Fruit fly (Drosophila melanogaster): ENCODE data around the gene hb.

Gene hb

DNA sequence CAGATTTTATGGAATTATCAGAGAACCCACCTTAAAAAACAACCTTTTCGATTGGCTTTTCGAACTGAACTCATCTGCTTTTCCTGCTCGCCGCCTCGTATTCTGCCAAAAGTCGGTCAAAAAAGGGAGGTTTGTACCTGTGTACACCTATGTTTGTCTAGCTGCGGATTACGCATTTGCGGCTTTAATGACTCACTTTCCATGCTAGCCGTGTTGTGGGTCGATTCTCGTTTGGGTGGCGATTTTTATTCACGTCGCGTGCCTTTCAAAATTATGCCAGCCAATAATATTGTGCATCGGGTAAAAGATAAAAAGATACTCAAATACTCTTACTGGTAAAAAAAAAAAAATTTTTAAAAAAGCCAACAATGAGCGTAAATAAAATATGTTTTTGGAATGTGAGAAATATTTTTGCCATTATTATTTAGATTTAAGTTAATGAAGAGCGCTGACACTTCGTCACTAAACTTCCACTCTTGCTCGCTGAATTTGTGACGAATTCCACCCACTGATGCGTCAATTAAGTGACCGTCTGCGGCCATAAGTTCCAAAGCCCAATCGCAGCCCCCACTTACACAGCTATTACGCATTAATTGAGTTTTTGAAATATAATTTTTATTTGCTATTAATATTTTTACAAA, 51.9 kb downstream of the hb start, which contains the start of gene Cyp313b1 (continued):
- TF ChIP-seq Nf-YB (GFP tag; optimal IDR thresholded peaks at IDR 0.05), result no peak
- TF ChIP-seq ham (GFP tag; IDR thresholded peaks at IDR 0.05), result no peak
- TF ChIP-seq ems (GFP tag; optimal IDR thresholded peaks at IDR 0.05), result no peak
- no peak for TF ChIP-seq jigr1 (GFP tag; IDR thresholded peaks at IDR 0.05)
- peak; percentile 55 for TF ChIP-seq Med (GFP tag)
- no peak for TF ChIP-seq CG4328 (GFP tag; optimal IDR thresholded peaks at IDR 0.05)
- TF ChIP-seq CG13894 (tag; optimal IDR thresholded peaks at IDR 0.05), result peak; percentile 38
- TF ChIP-seq Meics (GFP tag; optimal IDR thresholded peaks at IDR 0.05), result peak; percentile 89
- TF ChIP-seq Atf-2 (GFP tag; optimal IDR thresholded peaks at IDR 0.05), result no peak
- TF ChIP-seq chn (GFP tag; optimal IDR thresholded peaks at IDR 0.05), result no peak
- no peak for TF ChIP-seq sisA (GFP tag; IDR thresholded peaks at IDR 0.05)
- TF ChIP-seq gem (tag; optimal IDR thresholded peaks at IDR 0.05), result peak; percentile 21
- TF ChIP-seq ranshi (GFP tag; IDR thresholded peaks at IDR 0.05), result no peak
- TF ChIP-seq kni (GFP tag; optimal IDR thresholded peaks at IDR 0.05), result peak; percentile 18
- TF ChIP-seq CG31441 (GFP tag; IDR thresholded peaks at IDR 0.05), result no peak
- no peak for TF ChIP-seq fu2 (GFP tag; optimal IDR thresholded peaks at IDR 0.05)
- peak; percentile 5 for TF ChIP-seq az2 (GFP tag; optimal IDR thresholded peaks at IDR 0.05)
- 0 out of 2 replicates have a peak, but pooled peaks have one; percentile 17 for TF ChIP-seq Rx (GFP tag; IDR thresholded peaks at IDR 0.05)
- TF ChIP-seq CG4820 (GFP tag; optimal IDR thresholded peaks at IDR 0.05), result no peak
- no peak for TF ChIP-seq gt (GFP tag; IDR thresholded peaks at IDR 0.05)
- TF ChIP-seq Usf (GFP tag; optimal IDR thresholded peaks at IDR 0.05), result no peak
- TF ChIP-seq tgo (GFP tag; IDR thresholded peaks at IDR 0.05), result peak; percentile 21; the same call in 1 of the 3 replicates
- TF ChIP-seq Sox100B (GFP tag; optimal IDR thresholded peaks at IDR 0.05), result no peak
- TF ChIP-seq chif (GFP tag; optimal IDR thresholded peaks at IDR 0.05), result no peak
- no peak for TF ChIP-seq CG10979 (tag; optimal IDR thresholded peaks at IDR 0.05)
- TF ChIP-seq CG30403 (GFP tag; optimal IDR thresholded peaks at IDR 0.05), result peak; percentile 1
- TF ChIP-seq B-H2 (GFP tag; optimal IDR thresholded peaks at IDR 0.05), result no peak
- no peak for TF ChIP-seq NC2α (GFP tag; optimal IDR thresholded peaks at IDR 0.05)
- peak; percentile 7 for TF ChIP-seq CG2678 (tag; optimal IDR thresholded peaks at IDR 0.05)
- TF ChIP-seq chinmo (GFP tag; IDR thresholded peaks at IDR 0.05; ENCODE audit: partially characterized antibody), result 0 out of 4 replicates have a peak, but pooled peaks have one; percentile 46
- TF ChIP-seq CG14710 (tag; optimal IDR thresholded peaks at IDR 0.05), result no peak
- no peak for TF ChIP-seq bab2 (GFP tag; optimal IDR thresholded peaks at IDR 0.05)
- no peak for TF ChIP-seq CG6813 (GFP tag; optimal IDR thresholded peaks at IDR 0.05)
- TF ChIP-seq CrebB (tag; optimal IDR thresholded peaks at IDR 0.05), result no peak
- TF ChIP-seq Dip2 (GFP tag; IDR thresholded peaks at IDR 0.05), result no peak
- no peak for TF ChIP-seq nau (GFP tag; optimal IDR thresholded peaks at IDR 0.05)
- TF ChIP-seq Trl (optimal IDR thresholded peaks at IDR 0.05), result no peak
- no peak for TF ChIP-seq Trl (GFP tag; optimal IDR thresholded peaks at IDR 0.05)
- no peak for TF ChIP-seq jumu (GFP tag; optimal IDR thresholded peaks at IDR 0.05)
- no peak for TF ChIP-seq Deaf1 (tag; optimal IDR thresholded peaks at IDR 0.05)
- no peak for TF ChIP-seq CG2116 (GFP tag; optimal IDR thresholded peaks at IDR 0.05)
- no peak for TF ChIP-seq sr (GFP tag; IDR thresholded peaks at IDR 0.05)
- TF ChIP-seq Oaz (GFP tag; IDR thresholded peaks at IDR 0.05), result no peak
- no peak for TF ChIP-seq CG6689 (GFP tag; IDR thresholded peaks at IDR 0.05)
- peak; percentile 65 for TF ChIP-seq CG31224 (GFP tag; IDR thresholded peaks at IDR 0.05)
- peak; percentile 34 for TF ChIP-seq D19A (tag; optimal IDR thresholded peaks at IDR 0.05)
- TF ChIP-seq br (optimal IDR thresholded peaks at IDR 0.05), result no peak
- no peak for TF ChIP-seq CG4617 (GFP tag; optimal IDR thresholded peaks at IDR 0.05; ENCODE audit: borderline replicate concordance)
- no peak for TF ChIP-seq CG10654 (GFP tag; optimal IDR thresholded peaks at IDR 0.05)
- no peak for TF ChIP-seq ac (GFP tag; optimal IDR thresholded peaks at IDR 0.05)
- TF ChIP-seq Kr (GFP tag; optimal IDR thresholded peaks at IDR 0.05), result no peak
- TF ChIP-seq zfh1 (GFP tag; IDR thresholded peaks at IDR 0.05), result no peak

Data from whole organism, embryonic.